Worm (Caenorhabditis elegans) whole organism, L2 larva: Measurements from ENCODE around the gene nsun-1.

Experiments
- F13H6.1 ChIP-seq: sonication (generic microtip); optimal IDR thresholded peaks from 2 replicates; lab custom pipeline; 2016; ENCODE audit warnings: missing genetic modification characterization, missing compliant biosample characterization
- R02D3.7 ChIP-seq: fragments of 150-350 bp; optimal IDR thresholded peaks from 2 replicates; lab custom pipeline; 2014; ENCODE audit warnings: missing biosample characterization, missing genetic modification characterization
- alr-1 ChIP-seq: fragments of 150-350 bp; optimal IDR thresholded peaks from 2 replicates; lab custom pipeline; 2014; ENCODE audit warnings: missing biosample characterization, missing genetic modification characterization
- aly-2 ChIP-seq: fragments of 150-350 bp; optimal IDR thresholded peaks from 2 replicates; lab custom pipeline; 2014; ENCODE audit warnings: missing biosample characterization, missing genetic modification characterization
- blmp-1 ChIP-seq: sonication (generic microtip); optimal IDR thresholded peaks from 2 replicates; lab custom pipeline; 2017; ENCODE audit warnings: missing genetic modification characterization, mild to moderate bottlenecking, missing compliant biosample characterization, antibody characterized with exemption, moderate library complexity; ENCODE audit not compliant: insufficient read depth
- elt-1 ChIP-seq: fragments of 150-350 bp; optimal IDR thresholded peaks from 2 replicates; lab custom pipeline; 2014; ENCODE audit warnings: missing biosample characterization, missing genetic modification characterization
- mab-5 ChIP-seq: fragments of 150-350 bp; optimal IDR thresholded peaks from 2 replicates; lab custom pipeline; 2014; ENCODE audit warnings: missing biosample characterization, missing genetic modification characterization
- mdl-1 ChIP-seq, 2 experiments: fragments of 150-350 bp in 1 of 2; sonication (generic microtip) in 1 of 2; optimal IDR thresholded peaks; 2 replicates each; lab custom pipeline; 2017; ENCODE audit warnings: missing biosample characterization in 2 of 2, missing genetic modification characterization in 2 of 2
- nhr-10 ChIP-seq: sonication (generic microtip); optimal IDR thresholded peaks from 2 replicates; lab custom pipeline; 2017; ENCODE audit warnings: missing biosample characterization, missing genetic modification characterization
- nhr-12 ChIP-seq: fragments of 150-350 bp; optimal IDR thresholded peaks from 2 replicates; lab custom pipeline; 2014; ENCODE audit warnings: missing biosample characterization, missing genetic modification characterization
- nhr-237 ChIP-seq: fragments of 150-350 bp; optimal IDR thresholded peaks from 2 replicates; lab custom pipeline; 2014; ENCODE audit warnings: missing biosample characterization, missing genetic modification characterization
- skn-1 ChIP-seq: sonication (generic microtip); optimal IDR thresholded peaks from 2 replicates; lab custom pipeline; 2017; ENCODE audit warnings: missing biosample characterization, missing genetic modification characterization
- ztf-11 ChIP-seq: sonication (generic microtip); optimal IDR thresholded peaks from 2 replicates; lab custom pipeline; 2017; ENCODE audit warnings: missing biosample characterization, missing genetic modification characterization
- ztf-4 ChIP-seq: fragments of 150-350 bp; optimal IDR thresholded peaks from 2 replicates; lab custom pipeline; 2014; ENCODE audit warnings: missing biosample characterization, missing genetic modification characterization

ce11 chrII:473203-473602 lies 2.5 kb downstream of the nsun-1 start, which contains the start of gene W07E6.5:
- TF ChIP-seq blmp-1 (tag; lab: Kevin White, UChicago) (no peak), mdl-1 (tag; optimal IDR thresholded peaks at IDR 0.05; lab: Kevin White, UChicago) (no peak), F13H6.1 (tag; lab: Kevin White, UChicago) (no peak), nhr-12 (tag; lab: Kevin White, UChicago) (no peak), skn-1 (tag; lab: Kevin White, UChicago) (no peak), nhr-237 (tag; lab: Kevin White, UChicago) (no peak), nhr-10 (tag; lab: Kevin White, UChicago) (no peak), alr-1 (tag; lab: Kevin White, UChicago) (no peak), mab-5 (no peak), aly-2 (tag; lab: Kevin White, UChicago) (no peak), elt-1 (no peak), R02D3.7 (tag; lab: Kevin White, UChicago) (no peak), ztf-4 (tag; lab: Kevin White, UChicago) (no peak), ztf-11 (no peak)
